Fruit fly (Drosophila melanogaster) whole organism, embryonic: ENCODE results near the gene CG18302.

ENCODE experiments used
- Aef1 ChIP-seq: fragments of 200-800 bp; sonication (Bioruptor generic); IDR thresholded peaks from 3 replicates; pipeline ENCODE4 v1.3.6; 2022; ENCODE audit warnings: missing biosample characterization, missing genetic modification characterization
- CG10147 ChIP-seq: fragments of 200-800 bp; sonication (Bioruptor generic); optimal IDR thresholded peaks from 2 replicates; lab custom pipeline; 2019; ENCODE audit warnings: missing biosample characterization, mild to moderate bottlenecking, missing genetic modification characterization, moderate library complexity
- CG12155 ChIP-seq: fragments of 200-800 bp; sonication (Bioruptor generic); optimal IDR thresholded peaks from 3 replicates; lab custom pipeline; 2016; ENCODE audit warnings: missing biosample characterization, missing genetic modification characterization
- CG1233 ChIP-seq: fragments of 200-800 bp; sonication (Bioruptor generic); optimal IDR thresholded peaks from 4 replicates; lab custom pipeline; 2018; ENCODE audit warnings: missing biosample characterization, mild to moderate bottlenecking, missing genetic modification characterization
- CG13775 ChIP-seq: fragments of 200-800 bp; sonication (Bioruptor generic); optimal IDR thresholded peaks from 3 replicates; lab custom pipeline; 2017; ENCODE audit warnings: missing biosample characterization, mild to moderate bottlenecking, missing genetic modification characterization
- CG15514 ChIP-seq: fragments of 200-800 bp; sonication (Bioruptor generic); optimal IDR thresholded peaks from 3 replicates; lab custom pipeline; 2017; ENCODE audit warnings: missing biosample characterization, missing genetic modification characterization, mild to moderate bottlenecking, moderate library complexity, missing genetic modification reagents
- CG15601 ChIP-seq: fragments of 200-800 bp; sonication (Bioruptor generic); optimal IDR thresholded peaks from 3 replicates; lab custom pipeline; 2019; ENCODE audit warnings: missing biosample characterization, mild to moderate bottlenecking, missing genetic modification characterization, moderate library complexity
- CG1603 ChIP-seq: fragments of 200-800 bp; sonication (Bioruptor generic); optimal IDR thresholded peaks from 2 replicates; lab custom pipeline; 2019; ENCODE audit warnings: missing biosample characterization, mild to moderate bottlenecking, missing genetic modification characterization, moderate library complexity
- CG17328 ChIP-seq: fragments of 200-800 bp; sonication (Bioruptor generic); IDR thresholded peaks from 2 replicates; pipeline ENCODE4 v1.3.6; 2022; ENCODE audit warnings: missing biosample characterization, missing genetic modification characterization
- CG18262 ChIP-seq: fragments of 200-800 bp; optimal IDR thresholded peaks from 3 replicates; lab custom pipeline; 2019; ENCODE audit warnings: missing biosample characterization, mild to moderate bottlenecking, missing genetic modification characterization, moderate library complexity
- CG2889 ChIP-seq: fragments of 200-800 bp; sonication (Bioruptor generic); IDR thresholded peaks from 3 replicates; pipeline ENCODE4 v1.3.6; 2022; ENCODE audit warnings: missing biosample characterization, missing genetic modification characterization
- CG5245 ChIP-seq: fragments of 200-800 bp; sonication (Bioruptor generic); optimal IDR thresholded peaks from 3 replicates; lab custom pipeline; 2016; ENCODE audit warnings: missing biosample characterization, missing genetic modification characterization
- CG8359 ChIP-seq: fragments of 200-800 bp; sonication (Bioruptor generic); optimal IDR thresholded peaks from 2 replicates; lab custom pipeline; 2017; ENCODE audit warnings: missing biosample characterization, mild to moderate bottlenecking, missing genetic modification characterization, borderline replicate concordance
- Chrac-16 ChIP-seq: fragments of 200-800 bp; sonication (Bioruptor generic); optimal IDR thresholded peaks from 3 replicates; lab custom pipeline; 2016; ENCODE audit warnings: missing biosample characterization, missing genetic modification characterization
- D19B ChIP-seq: fragments of 200-800 bp; sonication (Bioruptor generic); optimal IDR thresholded peaks from 2 replicates; lab custom pipeline; 2017; ENCODE audit warnings: missing biosample characterization, mild to moderate bottlenecking, missing genetic modification characterization
- Dbx ChIP-seq: fragments of 200-800 bp; sonication (Bioruptor generic); IDR thresholded peaks from 3 replicates; pipeline ENCODE4 v1.3.6; 2022; ENCODE audit warnings: missing biosample characterization, missing genetic modification characterization
- E2f1 ChIP-seq: fragments of 200-800 bp; sonication (Bioruptor generic); IDR thresholded peaks from 2 replicates; pipeline ENCODE4 v1.3.6; 2022; ENCODE audit warnings: missing biosample characterization, missing genetic modification characterization
- E2f2 ChIP-seq: fragments of 200-800 bp; sonication (Bioruptor generic); IDR thresholded peaks from 2 replicates; pipeline ENCODE4 v1.3.6; 2022; ENCODE audit warnings: missing biosample characterization, missing genetic modification characterization
- Ets97D ChIP-seq: fragments of 200-800 bp; sonication (Bioruptor generic); optimal IDR thresholded peaks from 3 replicates; lab custom pipeline; 2016; ENCODE audit warnings: missing biosample characterization, missing genetic modification characterization
- Med ChIP-seq: fragments of 200-800 bp; sonication (Bioruptor generic); peaks from one replicate; lab custom pipeline; 2016; ENCODE audit warnings: missing biosample characterization, missing genetic modification characterization, mild to moderate bottlenecking, inconsistent platforms, moderate library complexity
- NK7.1 ChIP-seq: fragments of 200-800 bp; sonication (Bioruptor generic); optimal IDR thresholded peaks from 3 replicates; lab custom pipeline; 2016; ENCODE audit warnings: missing biosample characterization, missing genetic modification characterization
- Nf-YB ChIP-seq: fragments of 200-800 bp; sonication (Bioruptor generic); optimal IDR thresholded peaks from 3 replicates; lab custom pipeline; 2019; ENCODE audit warnings: missing biosample characterization, mild to moderate bottlenecking, missing genetic modification characterization, moderate library complexity
- Oli ChIP-seq: fragments of 200-800 bp; sonication (Bioruptor generic); optimal IDR thresholded peaks from 2 replicates; lab custom pipeline; 2018; ENCODE audit warnings: missing biosample characterization, mild to moderate bottlenecking, missing genetic modification characterization, moderate library complexity
- PHDP ChIP-seq: fragments of 200-800 bp; sonication (Bioruptor generic); optimal IDR thresholded peaks from 3 replicates; lab custom pipeline; 2018; ENCODE audit warnings: missing biosample characterization, mild to moderate bottlenecking, missing genetic modification characterization, moderate library complexity
- Pdp1 ChIP-seq, 2 experiments: fragments of 200-800 bp; sonication (Bioruptor generic); optimal IDR thresholded peaks; 3 replicates each; lab custom pipeline; 2016; ENCODE audit warnings: missing biosample characterization in 2 of 2, missing genetic modification characterization in 2 of 2, mild to moderate bottlenecking in 1 of 2, moderate library complexity in 1 of 2
- Ptx1 ChIP-seq: fragments of 200-800 bp; sonication (Bioruptor generic); IDR thresholded peaks from 2 replicates; pipeline ENCODE4 v1.3.6; 2022; ENCODE audit warnings: missing biosample characterization, missing genetic modification characterization
- Rfx ChIP-seq: fragments of 200-800 bp; sonication (Bioruptor generic); IDR thresholded peaks from 2 replicates; pipeline ENCODE4 v1.3.6; 2022; ENCODE audit warnings: missing biosample characterization, missing genetic modification characterization
- Sox102F ChIP-seq: fragments of 200-800 bp; sonication (Bioruptor generic); optimal IDR thresholded peaks from 2 replicates; lab custom pipeline; 2018; ENCODE audit warnings: missing biosample characterization, mild to moderate bottlenecking, missing genetic modification characterization, moderate library complexity
- Sry-δ ChIP-seq: fragments of 200-800 bp; sonication (Bioruptor generic); optimal IDR thresholded peaks from 2 replicates; lab custom pipeline; 2016; ENCODE audit warnings: missing biosample characterization, missing genetic modification characterization
- ara ChIP-seq: fragments of 200-800 bp; sonication (Bioruptor generic); IDR thresholded peaks from 2 replicates; pipeline ENCODE4 v1.3.6; 2022; ENCODE audit warnings: missing biosample characterization, missing genetic modification characterization
- ase ChIP-seq: fragments of 200-800 bp; sonication (Bioruptor generic); IDR thresholded peaks from 3 replicates; pipeline ENCODE4 v1.3.6; 2022; ENCODE audit warnings: missing biosample characterization, missing genetic modification characterization
- bsh ChIP-seq, 2 experiments: fragments of 200-800 bp; sonication (Bioruptor generic); optimal IDR thresholded peaks; 2 replicates each; lab custom pipeline; 2017 to 2018; ENCODE audit warnings: mild to moderate bottlenecking in 2 of 2, missing biosample characterization in 2 of 2, missing genetic modification characterization in 2 of 2, moderate library complexity in 1 of 2
- chif ChIP-seq, 2 experiments: fragments of 200-800 bp; sonication (Bioruptor generic); optimal IDR thresholded peaks; 3 replicates each; lab custom pipeline; 2016; ENCODE audit warnings: missing biosample characterization in 2 of 2, missing genetic modification characterization in 2 of 2
- cwo ChIP-seq: fragments of 200-800 bp; sonication (Bioruptor generic); optimal IDR thresholded peaks from 3 replicates; lab custom pipeline; 2017; ENCODE audit warnings: missing biosample characterization, missing genetic modification characterization, mild to moderate bottlenecking, moderate library complexity, missing genetic modification reagents
- da ChIP-seq: fragments of 200-800 bp; sonication (Bioruptor generic); optimal IDR thresholded peaks from 2 replicates; lab custom pipeline; 2016; ENCODE audit warnings: missing biosample characterization, missing genetic modification characterization
- dysf ChIP-seq: fragments of 200-800 bp; sonication (Bioruptor generic); IDR thresholded peaks from 3 replicates; pipeline ENCODE4 v1.3.6; 2022; ENCODE audit warnings: missing biosample characterization, missing genetic modification characterization
- gem ChIP-seq: fragments of 200-800 bp; sonication (Bioruptor generic); optimal IDR thresholded peaks from 2 replicates; lab custom pipeline; 2019; ENCODE audit warnings: missing biosample characterization, mild to moderate bottlenecking, missing genetic modification characterization, moderate library complexity
- jumu ChIP-seq: fragments of 200-800 bp; sonication (Bioruptor generic); optimal IDR thresholded peaks from 3 replicates; lab custom pipeline; 2016; ENCODE audit warnings: missing biosample characterization, missing genetic modification characterization
- mam ChIP-seq: fragments of 200-800 bp; sonication (Bioruptor generic); optimal IDR thresholded peaks from 3 replicates; lab custom pipeline; 2016; ENCODE audit warnings: missing biosample characterization, missing genetic modification characterization
- toy ChIP-seq: fragments of 200-800 bp; sonication (Bioruptor generic); IDR thresholded peaks from 2 replicates; pipeline ENCODE4 v1.3.6; 2022; ENCODE audit warnings: missing biosample characterization, missing genetic modification characterization

CG18302 gene

DNA sequence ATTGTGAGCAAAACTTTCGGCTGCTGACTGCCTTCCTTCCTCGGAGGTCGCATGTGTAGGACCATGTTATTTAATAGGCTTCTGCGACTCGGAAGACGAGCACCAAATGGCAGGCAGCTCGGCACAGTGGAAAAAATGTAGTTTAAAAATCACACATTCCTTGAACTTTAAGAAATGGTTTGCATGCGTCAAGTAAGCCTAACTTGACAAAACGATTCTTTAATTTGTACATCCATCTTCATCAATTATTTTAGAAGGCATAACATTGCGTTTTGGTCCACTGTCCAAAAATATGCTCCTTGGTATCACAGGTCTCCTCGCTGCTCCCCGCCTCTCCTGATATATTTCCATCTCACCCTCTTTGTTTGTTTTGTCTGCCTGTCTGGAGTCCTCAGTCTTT lies 31.6 kb downstream of the CG18302 start (continued):
- TF ChIP-seq chif (GFP tag; optimal IDR thresholded peaks at IDR 0.05; lab: Kevin White, UChicago): peak; percentile 22
- TF ChIP-seq Oli (tag; lab: Kevin White, UChicago): peak; percentile 41
- TF ChIP-seq Chrac-16 (GFP tag; lab: Kevin White, UChicago): peak; percentile 24
- TF ChIP-seq NK7.1: peak; percentile 14
- TF ChIP-seq ase (GFP tag; lab: Robert Waterston, UW): peak; percentile 40; the same call in 1 of the 3 replicates
- TF ChIP-seq PHDP (tag; lab: Kevin White, UChicago): peak; percentile 30
- TF ChIP-seq toy: no peak
- peak; percentile 15 for TF ChIP-seq CG18262
- TF ChIP-seq E2f2 (GFP tag; lab: Robert Waterston, UW): peak; percentile 37; the same call in 1 of the 2 replicates
- no peak for TF ChIP-seq Nf-YB (GFP tag; lab: Kevin White, UChicago)
- peak; percentile 17 for TF ChIP-seq Sox102F
- TF ChIP-seq CG1233 (GFP tag; lab: Kevin White, UChicago): peak; percentile 26
- TF ChIP-seq E2f1 (GFP tag; lab: Robert Waterston, UW): peak; percentile 57; the same call in 1 of the 2 replicates
- peak; percentile 80 for TF ChIP-seq Dbx (GFP tag; lab: Robert Waterston, UW)
- peak; percentile 5 for TF ChIP-seq jumu (GFP tag; lab: Kevin White, UChicago)
- no peak for TF ChIP-seq CG5245 (GFP tag; lab: Kevin White, UChicago)
- TF ChIP-seq Pdp1 (GFP tag; optimal IDR thresholded peaks at IDR 0.05; lab: Kevin White, UChicago): no peak
- peak; percentile 63 for TF ChIP-seq mam (GFP tag; lab: Kevin White, UChicago)
- TF ChIP-seq CG10147 (GFP tag; lab: Kevin White, UChicago): peak; percentile 55
- TF ChIP-seq bsh (GFP tag; optimal IDR thresholded peaks at IDR 0.05; lab: Kevin White, UChicago): peak in 1 of 2 experiments; percentile 11
- TF ChIP-seq ara (GFP tag; lab: Robert Waterston, UW): peak; percentile 19; the same call in 1 of the 2 replicates
- 0 out of 2 replicates have a peak, but pooled peaks have one; percentile 35 for TF ChIP-seq CG17328
- peak; percentile 55 for TF ChIP-seq CG15514 (GFP tag; lab: Kevin White, UChicago)
- TF ChIP-seq D19B (GFP tag; lab: Kevin White, UChicago): peak; percentile 41
- TF ChIP-seq CG13775 (GFP tag; lab: Kevin White, UChicago): peak; percentile 19
- TF ChIP-seq da (GFP tag; lab: Kevin White, UChicago): no peak
- TF ChIP-seq Rfx: peak; percentile 69; the same call in 1 of the 2 replicates
- TF ChIP-seq CG15601 (tag; lab: Kevin White, UChicago): no peak
- peak; percentile 91 for TF ChIP-seq Med (GFP tag; lab: Kevin White, UChicago)
- no peak for TF ChIP-seq Ets97D
- peak; percentile 58; the same call in 1 of the 2 replicates for TF ChIP-seq Ptx1
- peak; percentile 58 for TF ChIP-seq gem (tag; lab: Kevin White, UChicago)
- peak; percentile 40; the same call in 2 of the 3 replicates for TF ChIP-seq Aef1 (GFP tag; lab: Robert Waterston, UW)
- peak; percentile 4 for TF ChIP-seq CG12155 (GFP tag; lab: Kevin White, UChicago)
- TF ChIP-seq CG2889 (GFP tag; lab: Robert Waterston, UW): peak; percentile 48; the same call in 1 of the 3 replicates
- TF ChIP-seq dysf: peak; percentile 76
- peak; percentile 57 for TF ChIP-seq cwo (GFP tag; lab: Kevin White, UChicago)
- TF ChIP-seq CG1603 (tag; lab: Kevin White, UChicago): peak; percentile 58

DNA sequence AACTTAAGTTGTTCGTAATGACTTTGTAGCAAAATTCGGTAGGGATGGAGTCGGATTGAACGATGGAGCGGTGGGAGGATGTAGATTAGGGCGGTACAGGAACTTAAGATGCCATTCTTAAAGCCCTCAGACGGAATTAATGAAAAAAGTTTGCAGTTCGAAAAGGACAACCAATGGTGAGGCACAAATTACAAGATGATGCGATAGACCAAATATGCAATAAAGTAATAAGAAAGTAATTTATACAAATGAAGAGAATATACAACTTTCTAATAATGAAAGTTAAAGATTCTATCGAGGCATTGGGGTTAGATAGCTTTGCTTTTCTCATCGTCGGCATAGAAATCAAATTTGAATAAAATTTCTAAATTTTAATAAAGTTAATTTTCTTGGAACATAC lies 32.8 kb downstream of the CG18302 start, which contains the start of gene CG6138:
Gene CG6138, plus strand, starts transcription at position 301 of the 400 bp plus-strand sequence.
- TF ChIP-seq Sry-δ (GFP tag; lab: Kevin White, UChicago): no peak
- no peak for TF ChIP-seq CG8359
